Fruit fly (Drosophila melanogaster): ENCODE measurements around the gene His2Av.
A peak's percentile ranks its signal among the peaks of the same experiment; 100 is the strongest.

The His2Av gene

DNA sequence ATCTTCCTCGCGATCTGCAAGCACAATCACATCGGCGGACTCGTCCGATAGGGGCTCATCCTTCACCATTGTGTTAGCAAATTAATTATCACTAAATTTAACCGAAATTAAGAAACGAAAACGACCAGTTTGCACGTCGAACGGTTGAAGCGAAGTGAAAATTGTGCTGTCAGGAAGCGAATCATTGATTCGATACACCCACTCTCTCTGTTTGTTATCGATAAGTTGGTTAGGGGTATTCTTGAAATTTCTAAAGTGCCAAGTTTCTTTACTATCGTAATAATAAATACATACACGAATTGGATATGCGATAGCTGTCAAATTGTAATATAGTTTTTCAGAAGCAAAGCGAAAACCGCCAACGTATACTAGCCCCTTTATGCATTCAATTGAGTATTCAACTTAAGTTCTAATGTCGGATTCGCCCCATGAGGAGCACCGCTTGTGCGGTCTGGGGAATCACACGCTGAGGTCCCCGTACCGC, 8.9 kb downstream of the His2Av start, which contains the start of gene Rb97D (continued):
- TF ChIP-seq CG16813 (GFP tag; IDR thresholded peaks at IDR 0.05; ENCODE audit: partially characterized antibody) (peak; percentile 86), ash1 (GFP tag; optimal IDR thresholded peaks at IDR 0.05) (no peak), CG9437 (GFP tag; optimal IDR thresholded peaks at IDR 0.05) (peak; percentile 29), nerfin-2 (GFP tag; IDR thresholded peaks at IDR 0.05; ENCODE audit: partially characterized antibody) (peak; percentile 57), tll (GFP tag; optimal IDR thresholded peaks at IDR 0.05) (no peak), CG1602 (GFP tag; optimal IDR thresholded peaks at IDR 0.05) (peak; percentile 63), croc (GFP tag; conservative IDR thresholded peaks at IDR 0.05) (peak; percentile 28; the same call in 1 of the 3 replicates), esg (GFP tag; conservative IDR thresholded peaks at IDR 0.05) (no peak; the same call in 1 of the 2 replicates), seq (GFP tag; IDR thresholded peaks at IDR 0.05) (peak; percentile 32; the same call in 1 of the 2 replicates), crol (GFP tag; IDR thresholded peaks at IDR 0.05) (peak; percentile 16; the same call in 1 of the 2 replicates), hb (GFP tag; IDR thresholded peaks at IDR 0.05; ENCODE audit: partially characterized antibody) (peak; percentile 77), CG2678 (tag; optimal IDR thresholded peaks at IDR 0.05) (peak; percentile 78), schlank (tag; optimal IDR thresholded peaks at IDR 0.05) (no peak), twi (tag; optimal IDR thresholded peaks at IDR 0.05) (peak; percentile 63), Hmr (GFP tag; optimal IDR thresholded peaks at IDR 0.05) (peak; percentile 69), H2.0 (GFP tag; IDR thresholded peaks at IDR 0.05) (peak; percentile 46), CG12769 (tag; optimal IDR thresholded peaks at IDR 0.05) (peak; percentile 75), CG16815 (GFP tag; optimal IDR thresholded peaks at IDR 0.05) (peak; percentile 32), slp2 (GFP tag; optimal IDR thresholded peaks at IDR 0.05) (peak; percentile 32), YL-1 (GFP tag; optimal IDR thresholded peaks at IDR 0.05) (peak; percentile 81), CG3847 (GFP tag; IDR thresholded peaks at IDR 0.05) (peak; percentile 74), dimm (GFP tag; IDR thresholded peaks at IDR 0.05) (no peak), dm (GFP tag; optimal IDR thresholded peaks at IDR 0.05) (peak; percentile 38), HmgD (GFP tag; optimal IDR thresholded peaks at IDR 0.05) (peak; percentile 26), CG4404 (GFP tag; IDR thresholded peaks at IDR 0.05) (peak; percentile 53), run (tag; optimal IDR thresholded peaks at IDR 0.05) (no peak), CG11696 (GFP tag; IDR thresholded peaks at IDR 0.05) (no peak), CG12219 (GFP tag; optimal IDR thresholded peaks at IDR 0.05) (peak; percentile 62), pb (GFP tag; optimal IDR thresholded peaks at IDR 0.05) (peak; percentile 55), CG11695 (GFP tag; IDR thresholded peaks at IDR 0.05) (peak; percentile 64; the same call in 2 of the 3 replicates), danr (GFP tag; IDR thresholded peaks at IDR 0.05) (no peak), CG17328 (GFP tag; IDR thresholded peaks at IDR 0.05) (peak; percentile 78), knrl (GFP tag; IDR thresholded peaks at IDR 0.05; ENCODE audit: partially characterized antibody) (peak; percentile 88), CG2712 (tag; optimal IDR thresholded peaks at IDR 0.05) (peak; percentile 79), CG1832 (GFP tag; optimal IDR thresholded peaks at IDR 0.05) (no peak), CkIIα-i1 (GFP tag; IDR thresholded peaks at IDR 0.05) (no peak), ci (GFP tag; IDR thresholded peaks at IDR 0.05) (peak; percentile 87), dati (GFP tag; IDR thresholded peaks at IDR 0.05) (0 out of 2 replicates have a peak, but pooled peaks have one; percentile 2), CG9817 (tag; optimal IDR thresholded peaks at IDR 0.05) (peak; percentile 71), lola (GFP tag; optimal IDR thresholded peaks at IDR 0.05) (peak in 1 of 3 experiments; percentile 73), CG6765 (GFP tag; optimal IDR thresholded peaks at IDR 0.05) (peak; percentile 67), kay (GFP tag; optimal IDR thresholded peaks at IDR 0.05) (peak; percentile 43), odd (GFP tag; optimal IDR thresholded peaks at IDR 0.05) (no peak), wdn (GFP tag; IDR thresholded peaks at IDR 0.05) (0 out of 2 replicates have a peak, but pooled peaks have one; percentile 36), Hsf (GFP tag; optimal IDR thresholded peaks at IDR 0.05) (peak; percentile 79), PHDP (tag; optimal IDR thresholded peaks at IDR 0.05) (peak; percentile 71), HLH3B (GFP tag; IDR thresholded peaks at IDR 0.05) (peak; percentile 61), Deaf1 (tag; optimal IDR thresholded peaks at IDR 0.05) (peak; percentile 4), Gsc (GFP tag; IDR thresholded peaks at IDR 0.05) (no peak), CHES-1-like (GFP tag; optimal IDR thresholded peaks at IDR 0.05) (peak; percentile 65)
